Fruit fly (Drosophila melanogaster) Kc167 (cell line): Measurements from ENCODE around the gene Rab8.

Experiments used
- Myc ChIP-seq: fragments of >200 bp; optimal IDR thresholded peaks from 2 replicates; lab custom pipeline; 2017; ENCODE audit warnings: missing external identifiers
- h ChIP-seq: fragments of >200 bp; optimal IDR thresholded peaks from 3 replicates; lab custom pipeline; 2018; ENCODE audit warnings: missing external identifiers
- psq ChIP-seq: fragments of >200 bp; optimal IDR thresholded peaks from 2 replicates; lab custom pipeline; 2017; ENCODE audit warnings: missing external identifiers

dm6 chr3L:19910054-19910414 lies 39.2 kb upstream of the Rab8 start, which contains the start of the genes Mi-2 and Prp3:
- TF ChIP-seq psq (no peak), h (lab: Kevin White, UChicago) (no peak), Myc (no peak)
